Fruit fly (Drosophila melanogaster): ENCODE results near the gene spri.

Gene spri

dm6 chrX:10561433-10561832 is 23.8 kb downstream of the spri start (continued):
- TF ChIP-seq Dll (GFP tag; IDR thresholded peaks at IDR 0.05; ENCODE audit: partially characterized antibody) (no peak), Max (GFP tag; optimal IDR thresholded peaks at IDR 0.05) (peak; percentile 3), CG18476 (GFP tag; optimal IDR thresholded peaks at IDR 0.05) (no peak), pzg (GFP tag; optimal IDR thresholded peaks at IDR 0.05) (no peak), Jarid2 (GFP tag; optimal IDR thresholded peaks at IDR 0.05) (peak; percentile 6), CG10321 (GFP tag; IDR thresholded peaks at IDR 0.05) (no peak), stc (GFP tag; IDR thresholded peaks at IDR 0.05) (peak; percentile 44; the same call in 1 of the 2 replicates), vvl (GFP tag; IDR thresholded peaks at IDR 0.05) (peak; percentile 57; the same call in 1 of the 2 replicates), Stat92E (GFP tag; optimal IDR thresholded peaks at IDR 0.05) (no peak), crp (GFP tag; optimal IDR thresholded peaks at IDR 0.05) (no peak), Blimp-1 (GFP tag; optimal IDR thresholded peaks at IDR 0.05) (peak; percentile 51), Six4 (GFP tag; optimal IDR thresholded peaks at IDR 0.05) (peak; percentile 13), so (GFP tag; IDR thresholded peaks at IDR 0.05) (no peak), al (GFP tag; IDR thresholded peaks at IDR 0.05) (0 out of 2 replicates have a peak, but pooled peaks have one; percentile 33), CG14014 (GFP tag; IDR thresholded peaks at IDR 0.05) (peak; percentile 48), CG18599 (GFP tag; optimal IDR thresholded peaks at IDR 0.05) (peak; percentile 65), croc (GFP tag; conservative IDR thresholded peaks at IDR 0.05) (no peak; the same call in 2 of the 3 replicates), CG13287 (GFP tag; IDR thresholded peaks at IDR 0.05; ENCODE audit: partially characterized antibody) (no peak), rib (GFP tag; IDR thresholded peaks at IDR 0.05) (no peak), Sox100B (GFP tag; optimal IDR thresholded peaks at IDR 0.05) (peak; percentile 54), lilli (GFP tag; optimal IDR thresholded peaks at IDR 0.05) (peak; percentile 29), dpn (GFP tag; optimal IDR thresholded peaks at IDR 0.05) (peak in 1 of 2 experiments; percentile 37), hkb (optimal IDR thresholded peaks at IDR 0.05) (no peak), hkb (GFP tag; IDR thresholded peaks at IDR 0.05) (peak; percentile 42; the same call in 1 of the 2 replicates), CG18764 (GFP tag; optimal IDR thresholded peaks at IDR 0.05) (no peak), Rfx (GFP tag; IDR thresholded peaks at IDR 0.05) (peak; percentile 60), Dbx (GFP tag; IDR thresholded peaks at IDR 0.05) (0 out of 3 replicates have a peak, but pooled peaks have one; percentile 20), CG10267 (tag; optimal IDR thresholded peaks at IDR 0.05) (peak; percentile 38), h (optimal IDR thresholded peaks at IDR 0.05) (no peak), CG8281 (tag; optimal IDR thresholded peaks at IDR 0.05) (no peak), Hmr (GFP tag; optimal IDR thresholded peaks at IDR 0.05) (peak; percentile 71), Hsf (GFP tag; optimal IDR thresholded peaks at IDR 0.05) (peak; percentile 12), fd3F (GFP tag; optimal IDR thresholded peaks at IDR 0.05) (peak; percentile 26), sisA (GFP tag; IDR thresholded peaks at IDR 0.05) (no peak), sqz (GFP tag; optimal IDR thresholded peaks at IDR 0.05) (no peak), vnd (GFP tag; IDR thresholded peaks at IDR 0.05; ENCODE audit: partially characterized antibody) (no peak), Dref (GFP tag; IDR thresholded peaks at IDR 0.05) (no peak), bowl (GFP tag; IDR thresholded peaks at IDR 0.05) (no peak), bbx (GFP tag; IDR thresholded peaks at IDR 0.05; ENCODE audit: partially characterized antibody) (no peak), CG13894 (tag; optimal IDR thresholded peaks at IDR 0.05) (no peak), Ptx1 (GFP tag; IDR thresholded peaks at IDR 0.05) (peak; percentile 69), CG3163 (GFP tag; optimal IDR thresholded peaks at IDR 0.05) (no peak), slbo (GFP tag; IDR thresholded peaks at IDR 0.05) (peak; percentile 61), ro (GFP tag; IDR thresholded peaks at IDR 0.05) (no peak), esg (GFP tag; conservative IDR thresholded peaks at IDR 0.05) (peak; percentile 58), lab (GFP tag; optimal IDR thresholded peaks at IDR 0.05) (peak; percentile 65), Ssrp (tag; optimal IDR thresholded peaks at IDR 0.05) (peak; percentile 56), D (optimal IDR thresholded peaks at IDR 0.05) (no peak), D (GFP tag; optimal IDR thresholded peaks at IDR 0.05) (no peak), CG7556 (GFP tag; optimal IDR thresholded peaks at IDR 0.05) (peak; percentile 42), CG17385 (GFP tag; optimal IDR thresholded peaks at IDR 0.05) (peak; percentile 27)

Data from whole organism, embryonic.